Worm (Caenorhabditis elegans): ENCODE results near the gene T07F10.5.

ce11 chrV:12870740-12871139, 5.0 kb downstream of the T07F10.5 start:
- TF ChIP-seq lin-11 (tag; optimal IDR thresholded peaks at IDR 0.05) = no peak
- no peak for TF ChIP-seq mdl-1 (tag; optimal IDR thresholded peaks at IDR 0.05)
- no peak for TF ChIP-seq nhr-237 (tag; optimal IDR thresholded peaks at IDR 0.05)
- TF ChIP-seq ztf-4 (tag; optimal IDR thresholded peaks at IDR 0.05) = no peak
